Fruit fly (Drosophila melanogaster): ENCODE measurements around the gene CYLD.

CYLD gene

DNA sequence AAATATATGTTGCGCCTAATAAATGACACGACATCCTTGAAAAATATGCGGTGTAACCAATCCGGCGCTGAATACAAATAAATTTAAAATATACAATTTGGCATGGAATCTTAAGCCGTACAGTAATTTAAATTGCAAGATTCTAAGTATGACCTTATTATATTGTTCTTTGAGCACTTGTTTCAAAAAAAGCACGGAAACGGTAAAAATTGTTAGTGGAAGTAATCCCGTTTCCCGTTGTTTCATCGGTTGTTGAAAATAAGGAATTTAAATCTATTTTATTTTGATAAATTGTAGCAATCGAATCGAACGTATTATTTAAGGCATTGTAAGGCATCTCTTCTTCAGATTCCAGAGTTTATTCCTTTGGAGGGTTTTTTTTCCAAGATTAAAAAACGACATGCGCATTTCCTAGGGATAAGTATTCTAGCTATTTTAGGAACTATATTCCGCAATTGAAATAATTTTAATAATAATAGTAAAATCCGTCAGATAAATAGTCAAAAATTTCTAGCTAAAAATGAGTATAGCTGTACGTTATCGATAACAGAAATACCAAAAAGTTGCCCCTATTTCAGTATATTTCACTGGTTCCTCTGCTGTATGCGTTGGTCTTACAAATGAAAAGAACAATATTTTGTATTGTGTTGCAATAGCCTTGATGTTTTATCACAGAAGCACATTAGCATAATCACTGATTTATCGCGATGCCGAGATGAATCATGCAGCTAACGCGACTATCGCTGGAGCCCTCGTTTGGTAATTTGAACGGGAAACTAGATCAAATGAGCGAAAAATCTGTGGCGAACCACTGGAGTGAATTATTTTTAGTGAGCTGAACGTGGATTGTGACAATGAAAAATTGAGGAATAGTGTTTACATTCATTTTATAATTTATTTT lies 33.7 kb upstream of the CYLD start, which contains the start of gene GATAd (continued):
- TF ChIP-seq Awh (GFP tag; IDR thresholded peaks at IDR 0.05) (no peak), D19B (GFP tag; optimal IDR thresholded peaks at IDR 0.05) (no peak), nmo (GFP tag; optimal IDR thresholded peaks at IDR 0.05) (peak; percentile 25), sug (tag; optimal IDR thresholded peaks at IDR 0.05) (peak; percentile 24), slp2 (GFP tag; optimal IDR thresholded peaks at IDR 0.05) (no peak), CG4328 (GFP tag; optimal IDR thresholded peaks at IDR 0.05) (no peak), Oaz (GFP tag; IDR thresholded peaks at IDR 0.05) (no peak), zen (tag; optimal IDR thresholded peaks at IDR 0.05) (peak; percentile 23), ind (GFP tag; optimal IDR thresholded peaks at IDR 0.05) (no peak), Antp (GFP tag; optimal IDR thresholded peaks at IDR 0.05) (no peak), bigmax (GFP tag; optimal IDR thresholded peaks at IDR 0.05) (no peak), zfh2 (GFP tag; optimal IDR thresholded peaks at IDR 0.05) (no peak), Nf-YC (tag; optimal IDR thresholded peaks at IDR 0.05) (peak; percentile 38), amos (GFP tag; IDR thresholded peaks at IDR 0.05; ENCODE audit: partially characterized antibody) (no peak; the same call in 1 of the 2 replicates), CG9932 (GFP tag; IDR thresholded peaks at IDR 0.05) (0 out of 2 replicates have a peak, but pooled peaks have one; percentile 26), CG12219 (GFP tag; optimal IDR thresholded peaks at IDR 0.05) (no peak), pb (GFP tag; optimal IDR thresholded peaks at IDR 0.05) (no peak), CG42726 (GFP tag; IDR thresholded peaks at IDR 0.05; ENCODE audit: partially characterized antibody) (no peak), al (GFP tag; IDR thresholded peaks at IDR 0.05) (no peak), CG10959 (GFP tag; IDR thresholded peaks at IDR 0.05) (no peak), ken (GFP tag; IDR thresholded peaks at IDR 0.05) (no peak), chn (GFP tag; optimal IDR thresholded peaks at IDR 0.05) (no peak), pan (optimal IDR thresholded peaks at IDR 0.05) (no peak), pan (GFP tag; optimal IDR thresholded peaks at IDR 0.05 in 1 of 2, IDR thresholded peaks at IDR 0.05 in 1 of 2) (no peak), CG14965 (GFP tag; optimal IDR thresholded peaks at IDR 0.05; ENCODE audit: borderline replicate concordance) (no peak), sob (GFP tag; IDR thresholded peaks at IDR 0.05) (no peak), wek (GFP tag; optimal IDR thresholded peaks at IDR 0.05) (peak; percentile 5), kah (GFP tag; optimal IDR thresholded peaks at IDR 0.05) (no peak), ro (GFP tag; IDR thresholded peaks at IDR 0.05) (no peak), CG15601 (tag; optimal IDR thresholded peaks at IDR 0.05) (no peak), CG8924 (tag; optimal IDR thresholded peaks at IDR 0.05) (peak; percentile 46), CG3163 (GFP tag; optimal IDR thresholded peaks at IDR 0.05) (no peak), crp (GFP tag; optimal IDR thresholded peaks at IDR 0.05) (no peak), CG16813 (GFP tag; IDR thresholded peaks at IDR 0.05; ENCODE audit: partially characterized antibody) (no peak), CG10462 (GFP tag; optimal IDR thresholded peaks at IDR 0.05) (no peak), Lim3 (GFP tag; IDR thresholded peaks at IDR 0.05) (no peak), vfl (GFP tag; optimal IDR thresholded peaks at IDR 0.05) (no peak), Mad (GFP tag; optimal IDR thresholded peaks at IDR 0.05) (no peak), MTF-1 (GFP tag; optimal IDR thresholded peaks at IDR 0.05; ENCODE audit: borderline replicate concordance) (no peak), CG3838 (GFP tag; optimal IDR thresholded peaks at IDR 0.05) (no peak), CG13775 (GFP tag; optimal IDR thresholded peaks at IDR 0.05) (peak; percentile 20), nerfin-2 (GFP tag; IDR thresholded peaks at IDR 0.05; ENCODE audit: partially characterized antibody) (no peak), CG10209 (GFP tag; optimal IDR thresholded peaks at IDR 0.05) (no peak), CG7839 (tag; optimal IDR thresholded peaks at IDR 0.05) (no peak), Optix (GFP tag; IDR thresholded peaks at IDR 0.05) (no peak), CG2202 (tag; optimal IDR thresholded peaks at IDR 0.05) (no peak), Dfd (GFP tag; optimal IDR thresholded peaks at IDR 0.05) (no peak), Xrp1 (GFP tag; IDR thresholded peaks at IDR 0.05) (no peak), Ptx1 (GFP tag; IDR thresholded peaks at IDR 0.05) (no peak)
